Worm (Caenorhabditis elegans) whole organism, L4/young adult: ENCODE data around the gene M02D8.7.

Experiments used
- W03F9.2 ChIP-seq: fragments of 150-350 bp; optimal IDR thresholded peaks from 2 replicates; lab custom pipeline; 2014; ENCODE audit warnings: missing biosample characterization, missing genetic modification characterization
- him-1 ChIP-seq: sonication (generic microtip); optimal IDR thresholded peaks from 2 replicates; lab custom pipeline; 2016; ENCODE audit warnings: missing genotype, missing genetic modification reagents, missing genetic modification characterization, missing compliant biosample characterization

ce11 chrX:8755987-8756386 is 13.2 kb upstream of the M02D8.7 start:
- TF ChIP-seq him-1 (no peak), W03F9.2 (tag; lab: Kevin White, UChicago) (no peak)
